Worm (Caenorhabditis elegans) whole organism, L3 larva: ENCODE results near the gene F46H6.5.

Experiments used
- R02D3.7 ChIP-seq: fragments of 150-350 bp; optimal IDR thresholded peaks from 2 replicates; lab custom pipeline; 2014; ENCODE audit warnings: missing biosample characterization, missing genetic modification characterization
- ZK546.5 ChIP-seq: sonication (generic microtip); optimal IDR thresholded peaks from 2 replicates; lab custom pipeline; 2017; ENCODE audit warnings: missing biosample characterization, missing genetic modification characterization
- aly-2 ChIP-seq: fragments of 150-350 bp; optimal IDR thresholded peaks from 2 replicates; lab custom pipeline; 2014; ENCODE audit warnings: missing biosample characterization, missing genetic modification characterization
- ama-1 ChIP-seq: fragments of 150-350 bp; optimal IDR thresholded peaks from 2 replicates; lab custom pipeline; 2018
- ceh-16 ChIP-seq: sonication (generic microtip); optimal IDR thresholded peaks from 2 replicates; lab custom pipeline; 2017; ENCODE audit warnings: missing biosample characterization, missing genetic modification characterization
- ceh-28 ChIP-seq: fragments of 150-350 bp; optimal IDR thresholded peaks from 2 replicates; lab custom pipeline; 2014; ENCODE audit warnings: missing biosample characterization, missing genetic modification reagents, missing genetic modification characterization
- ceh-82 ChIP-seq: fragments of 150-350 bp; optimal IDR thresholded peaks from 2 replicates; lab custom pipeline; 2014; ENCODE audit warnings: missing biosample characterization, missing genetic modification characterization
- ceh-9 ChIP-seq: sonication (generic microtip); optimal IDR thresholded peaks from 2 replicates; lab custom pipeline; 2018; ENCODE audit warnings: missing biosample characterization, missing genetic modification characterization
- egl-5 ChIP-seq: fragments of 150-350 bp; optimal IDR thresholded peaks from 2 replicates; lab custom pipeline; 2017; ENCODE audit warnings: missing biosample characterization, missing genetic modification reagents, missing genetic modification characterization, inconsistent platforms
- elt-1 ChIP-seq: fragments of 150-350 bp; optimal IDR thresholded peaks from 2 replicates; lab custom pipeline; 2014; ENCODE audit warnings: missing biosample characterization, missing genetic modification characterization
- elt-2 ChIP-seq: sonication (generic microtip); optimal IDR thresholded peaks from 2 replicates; lab custom pipeline; 2016; ENCODE audit warnings: missing genetic modification reagents, mild to moderate bottlenecking, missing genetic modification characterization, missing compliant biosample characterization
- elt-3 ChIP-seq, 3 experiments: fragments of 150-350 bp in 1 of 3; sonication (generic microtip) in 2 of 3; optimal IDR thresholded peaks; 2 replicates in 2 of 3; 4 replicates in 1 of 3; lab custom pipeline; 2014 to 2017; ENCODE audit warnings: missing biosample characterization in 3 of 3, missing genetic modification characterization in 3 of 3
- fkh-10 ChIP-seq: sonication (generic microtip); optimal IDR thresholded peaks from 2 replicates; lab custom pipeline; 2017; ENCODE audit warnings: missing biosample characterization, missing genetic modification reagents, missing genetic modification characterization
- fos-1 ChIP-seq: fragments of 150-350 bp; optimal IDR thresholded peaks from 2 replicates; lab custom pipeline; 2014; ENCODE audit warnings: missing biosample characterization, missing genetic modification characterization
- jun-1 ChIP-seq: fragments of 150-350 bp; optimal IDR thresholded peaks from 2 replicates; lab custom pipeline; 2014; ENCODE audit warnings: missing biosample characterization, missing genetic modification reagents, missing genetic modification characterization
- lin-15B ChIP-seq: fragments of 150-350 bp; optimal IDR thresholded peaks from 2 replicates; lab custom pipeline; 2014; ENCODE audit warnings: missing biosample characterization, missing genetic modification characterization
- lin-39 ChIP-seq: fragments of 150-350 bp; optimal IDR thresholded peaks from 2 replicates; lab custom pipeline; 2018; ENCODE audit warnings: missing biosample characterization, missing genetic modification reagents, missing genetic modification characterization
- lsy-12 ChIP-seq: sonication (generic microtip); optimal IDR thresholded peaks from 2 replicates; lab custom pipeline; 2016; ENCODE audit warnings: mild to moderate bottlenecking, missing genetic modification characterization, missing compliant biosample characterization
- mdl-1 ChIP-seq: fragments of 150-350 bp; optimal IDR thresholded peaks from 2 replicates; lab custom pipeline; 2014; ENCODE audit warnings: missing biosample characterization, missing genetic modification characterization
- nfya-1 ChIP-seq: sonication (generic microtip); optimal IDR thresholded peaks from 2 replicates; lab custom pipeline; 2017; ENCODE audit warnings: missing genetic modification characterization, mild to moderate bottlenecking, missing compliant biosample characterization, antibody characterized with exemption, moderate library complexity; ENCODE audit not compliant: insufficient read depth
- nhr-11 ChIP-seq: fragments of 150-350 bp; optimal IDR thresholded peaks from 2 replicates; lab custom pipeline; 2014; ENCODE audit warnings: missing biosample characterization, missing genetic modification characterization
- nhr-12 ChIP-seq: fragments of 150-350 bp; optimal IDR thresholded peaks from 2 replicates; lab custom pipeline; 2014; ENCODE audit warnings: missing biosample characterization, missing genetic modification characterization
- nhr-23 ChIP-seq: fragments of 150-350 bp; optimal IDR thresholded peaks from 2 replicates; lab custom pipeline; 2014; ENCODE audit warnings: missing biosample characterization, missing genetic modification reagents, missing genetic modification characterization
- nhr-25 ChIP-seq: sonication (generic microtip); optimal IDR thresholded peaks from 2 replicates; lab custom pipeline; 2017; ENCODE audit warnings: missing biosample characterization, missing genetic modification characterization
- nhr-43 ChIP-seq: sonication (generic microtip); optimal IDR thresholded peaks from 2 replicates; lab custom pipeline; 2016; ENCODE audit warnings: mild to moderate bottlenecking, missing genetic modification characterization, missing compliant biosample characterization; ENCODE audit not compliant: poor library complexity, severe bottlenecking
- nhr-67 ChIP-seq: fragments of 150-350 bp; optimal IDR thresholded peaks from 2 replicates; lab custom pipeline; 2014; ENCODE audit warnings: missing biosample characterization, missing genetic modification characterization
- nhr-77 ChIP-seq: fragments of 150-350 bp; optimal IDR thresholded peaks from 2 replicates; lab custom pipeline; 2014; ENCODE audit warnings: missing biosample characterization, missing genetic modification characterization
- pha-4 ChIP-seq: fragments of 150-350 bp; optimal IDR thresholded peaks from 2 replicates; lab custom pipeline; 2014; ENCODE audit warnings: missing biosample characterization, missing genetic modification reagents, missing genetic modification characterization
- pqm-1 ChIP-seq: fragments of 150-350 bp; optimal IDR thresholded peaks from 2 replicates; lab custom pipeline; 2017; ENCODE audit warnings: missing biosample characterization, missing genetic modification characterization, inconsistent platforms
- sea-2 ChIP-seq: fragments of 150-350 bp; sonication (generic microtip); optimal IDR thresholded peaks from 4 replicates; lab custom pipeline; 2014; ENCODE audit warnings: missing biosample characterization, missing genetic modification reagents, missing genetic modification characterization
- skn-1 ChIP-seq: fragments of 150-350 bp; optimal IDR thresholded peaks from 2 replicates; lab custom pipeline; 2014; ENCODE audit warnings: missing biosample characterization, missing genetic modification characterization
- tbx-2 ChIP-seq: sonication (generic microtip); optimal IDR thresholded peaks from 2 replicates; lab custom pipeline; 2016; ENCODE audit warnings: mild to moderate bottlenecking, missing genetic modification characterization, missing compliant biosample characterization
- unc-39 ChIP-seq: sonication (generic microtip); optimal IDR thresholded peaks from 4 replicates; lab custom pipeline; 2017; ENCODE audit warnings: missing biosample characterization, missing genetic modification characterization
- unc-62 ChIP-seq: fragments of 150-350 bp; sonication (generic microtip); optimal IDR thresholded peaks from 4 replicates; lab custom pipeline; 2014; ENCODE audit warnings: missing biosample characterization, missing genetic modification reagents, missing genetic modification characterization
- zag-1 ChIP-seq: fragments of 150-350 bp; optimal IDR thresholded peaks from 2 replicates; lab custom pipeline; 2014; ENCODE audit warnings: missing biosample characterization, missing genetic modification characterization
- ztf-4 ChIP-seq: fragments of 150-350 bp; optimal IDR thresholded peaks from 2 replicates; lab custom pipeline; 2014; ENCODE audit warnings: missing biosample characterization, missing genetic modification characterization

Gene F46H6.5

ce11 chrX:4503259-4503658, 11.3 kb upstream of the F46H6.5 start:
- TF ChIP-seq nhr-43 (tag; lab: Kevin White, UChicago) (no peak), unc-39 (no peak), pha-4 (tag; lab: Kevin White, UChicago) (peak; percentile 50)

ce11 chrX:4502039-4502438, 10.0 kb upstream of the F46H6.5 start:
- no peak for TF ChIP-seq ceh-82 (tag; lab: Kevin White, UChicago)
- TF ChIP-seq elt-2, result peak; percentile 56
- no peak for TF ChIP-seq zag-1 (tag; lab: Kevin White, UChicago)
- TF ChIP-seq R02D3.7 (tag; lab: Kevin White, UChicago), result no peak
- no peak for TF ChIP-seq nhr-77
- no peak for TF ChIP-seq ceh-28 (tag; lab: Kevin White, UChicago)
- no peak for TF ChIP-seq nhr-12 (tag; lab: Kevin White, UChicago)
- peak; percentile 7 for TF ChIP-seq pha-4 (tag; lab: Kevin White, UChicago)
- no peak for TF ChIP-seq nfya-1 (tag; lab: Kevin White, UChicago)
- TF ChIP-seq tbx-2 (tag; lab: Kevin White, UChicago), result no peak
- TF ChIP-seq fos-1 (tag; lab: Kevin White, UChicago), result no peak
- no peak for TF ChIP-seq jun-1 (tag; lab: Kevin White, UChicago)
- TF ChIP-seq lin-39 (tag; lab: Kevin White, UChicago), result no peak
- no peak for TF ChIP-seq aly-2 (tag; lab: Kevin White, UChicago)
- no peak for TF ChIP-seq ama-1 (lab: Kevin White, UChicago)
- TF ChIP-seq nhr-67 (tag; lab: Kevin White, UChicago), result no peak

DNA sequence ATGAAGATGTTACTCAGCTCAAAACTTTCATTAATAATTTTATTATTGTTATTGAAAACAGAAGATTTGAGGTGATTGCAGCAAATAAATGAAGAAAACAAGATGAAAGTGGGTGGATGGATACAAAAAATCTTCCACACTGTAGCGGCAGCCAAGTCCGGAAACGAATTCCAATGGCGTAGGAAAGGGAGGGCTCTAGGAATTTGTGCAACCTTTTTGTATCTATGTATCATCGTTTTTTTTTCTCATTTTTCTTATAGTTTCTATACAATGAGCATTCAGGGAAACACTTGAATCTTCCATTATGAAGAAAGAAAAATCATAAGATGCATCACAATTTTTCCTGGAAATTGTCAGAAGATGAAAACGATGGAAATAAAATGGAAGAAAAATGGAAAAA, 8.5 kb upstream of the F46H6.5 start:
- TF ChIP-seq fkh-10 (no peak), ceh-16 (tag; lab: Kevin White, UChicago) (no peak), R02D3.7 (tag; lab: Kevin White, UChicago) (no peak), lsy-12 (tag; lab: Kevin White, UChicago) (no peak), elt-1 (tag; lab: Kevin White, UChicago) (no peak), ztf-4 (tag; lab: Kevin White, UChicago) (no peak), skn-1 (no peak), nhr-25 (tag; lab: Kevin White, UChicago) (no peak), elt-3 (tag; optimal IDR thresholded peaks at IDR 0.05; lab: Kevin White, UChicago) (no peak), ceh-82 (tag; lab: Kevin White, UChicago) (no peak), unc-39 (no peak), ceh-28 (tag; lab: Kevin White, UChicago) (no peak), egl-5 (tag; lab: Kevin White, UChicago) (no peak), pha-4 (tag; lab: Kevin White, UChicago) (no peak), nhr-43 (tag; lab: Kevin White, UChicago) (no peak), nhr-11 (no peak), ceh-9 (tag; lab: Kevin White, UChicago) (no peak), mdl-1 (tag; lab: Kevin White, UChicago) (no peak), fos-1 (tag; lab: Kevin White, UChicago) (no peak), ZK546.5 (tag; lab: Kevin White, UChicago) (no peak)

DNA sequence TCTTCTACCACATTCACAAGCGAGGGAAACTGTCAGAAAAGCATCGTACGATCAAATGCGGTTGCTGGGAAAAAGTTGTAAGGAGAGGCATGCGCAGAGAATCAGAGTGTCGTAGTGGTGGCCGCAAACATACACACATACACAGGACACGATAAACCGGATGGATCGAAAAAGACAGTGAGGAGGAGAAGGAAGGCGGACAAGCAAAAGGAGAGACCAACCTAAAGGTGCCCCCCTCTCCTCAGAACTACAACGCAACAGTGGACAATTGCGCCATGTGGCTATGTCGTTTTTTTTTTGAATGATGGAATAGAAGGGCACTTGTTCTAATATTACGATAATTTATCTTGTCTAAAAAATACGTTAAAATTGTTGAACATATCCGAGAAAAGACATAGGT, 6.5 kb upstream of the F46H6.5 start:
- TF ChIP-seq nhr-25 (tag; lab: Kevin White, UChicago) (peak; percentile 12), lin-39 (tag; lab: Kevin White, UChicago) (no peak), ceh-16 (tag; lab: Kevin White, UChicago) (no peak), nhr-23 (tag; lab: Kevin White, UChicago) (peak; percentile 29), nhr-43 (tag; lab: Kevin White, UChicago) (peak; percentile 12)

- peak; percentile 81 for TF ChIP-seq pqm-1
- TF ChIP-seq nhr-67 (tag; lab: Kevin White, UChicago), result no peak
- peak; percentile 9 for TF ChIP-seq skn-1
- no peak for TF ChIP-seq R02D3.7 (tag; lab: Kevin White, UChicago)
- TF ChIP-seq jun-1 (tag; lab: Kevin White, UChicago), result peak; percentile 25
- TF ChIP-seq nhr-12 (tag; lab: Kevin White, UChicago), result no peak
- peak; percentile 87 for TF ChIP-seq elt-2
- TF ChIP-seq unc-62, result no peak
- TF ChIP-seq pha-4 (tag; lab: Kevin White, UChicago), result peak; percentile 76
- no peak for TF ChIP-seq mdl-1 (tag; lab: Kevin White, UChicago)
- TF ChIP-seq sea-2 (GFP tag; lab: Kevin White, UChicago), result no peak
- no peak for TF ChIP-seq egl-5 (tag; lab: Kevin White, UChicago)
- no peak for TF ChIP-seq elt-3 (tag; optimal IDR thresholded peaks at IDR 0.05; lab: Kevin White, UChicago)
- TF ChIP-seq lin-15B (tag; lab: Kevin White, UChicago), result no peak
- TF ChIP-seq, all 47 proteins: peak for 5
Measured at ce11 chrX:4498078-4498477, 6.1 kb upstream of the F46H6.5 start.
